Fruit fly (Drosophila melanogaster): ENCODE results near the gene CG32459.

DNA sequence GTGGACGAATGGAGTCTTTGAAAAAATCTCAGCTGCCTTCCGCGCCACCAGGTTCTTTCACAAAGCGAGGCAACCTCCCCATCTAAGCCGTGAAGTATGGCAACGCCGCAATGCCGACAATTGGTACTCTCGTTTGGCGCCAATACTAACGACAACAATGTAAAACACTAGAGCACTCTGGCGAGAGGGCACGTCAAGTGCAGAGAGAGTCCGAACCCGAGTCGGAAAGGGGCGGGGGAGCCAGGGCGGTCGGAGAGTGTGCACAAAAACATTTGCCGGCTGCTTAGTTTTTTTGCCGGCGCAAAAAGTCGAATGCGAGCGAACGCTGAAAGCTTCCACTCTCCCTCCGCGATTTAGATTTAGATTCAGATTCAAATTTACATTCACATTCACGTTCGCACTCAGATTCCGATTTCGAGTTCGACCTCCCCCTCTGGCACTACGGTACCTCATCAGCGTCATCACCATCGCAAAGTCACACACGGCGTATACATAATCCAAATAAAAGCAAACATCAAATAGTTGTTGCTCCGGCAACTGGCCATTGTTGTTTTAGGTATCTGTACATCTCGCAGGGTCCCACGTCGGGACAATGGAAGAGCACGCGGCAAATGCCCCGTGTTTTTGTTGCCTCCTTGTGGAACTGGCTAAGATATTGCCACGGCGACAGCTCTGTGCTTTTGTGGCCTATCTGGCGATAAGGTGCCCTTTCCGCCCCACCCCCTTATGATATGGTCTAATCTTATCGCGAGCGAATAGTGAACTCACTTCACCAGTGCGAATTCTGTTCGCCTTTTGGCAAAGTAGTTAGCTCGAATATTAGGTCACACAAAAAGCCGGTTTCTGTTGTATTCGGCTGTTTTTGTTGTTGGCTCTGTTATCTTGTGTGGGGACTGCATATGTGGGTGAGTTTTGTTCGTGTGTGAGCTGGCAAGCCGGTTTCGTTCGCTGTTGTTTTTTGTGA, 17.9 kb downstream of the CG32459 start:
- no peak for TF ChIP-seq Dll (optimal IDR thresholded peaks at IDR 0.05)
- TF ChIP-seq CG8478 (optimal IDR thresholded peaks at IDR 0.05) = no peak
- TF ChIP-seq pan (optimal IDR thresholded peaks at IDR 0.05) = no peak
- TF ChIP-seq psq (optimal IDR thresholded peaks at IDR 0.05) = no peak
- TF ChIP-seq usp (GFP tag; optimal IDR thresholded peaks at IDR 0.05) = no peak
